Worm (Caenorhabditis elegans) whole organism, mixed stage, embryonic: ENCODE measurements around the gene C33E10.8.

Source experiments
- blmp-1 ChIP-seq: fragments of 150-350 bp; optimal IDR thresholded peaks from 2 replicates; lab custom pipeline; 2014; ENCODE audit warnings: missing biosample characterization, missing genetic modification characterization
- ceh-39 ChIP-seq: fragments of 150-350 bp; optimal IDR thresholded peaks from 2 replicates; lab custom pipeline; 2014; ENCODE audit warnings: missing biosample characterization, missing genetic modification characterization
- ces-1 ChIP-seq: fragments of 150-350 bp; optimal IDR thresholded peaks from 2 replicates; lab custom pipeline; 2014; ENCODE audit warnings: missing biosample characterization, missing genetic modification reagents, missing genetic modification characterization
- elt-3 ChIP-seq: fragments of 150-350 bp; optimal IDR thresholded peaks from 2 replicates; lab custom pipeline; 2014; ENCODE audit warnings: missing biosample characterization, missing genetic modification characterization
- lsy-2 ChIP-seq: fragments of 150-350 bp; optimal IDR thresholded peaks from 2 replicates; lab custom pipeline; 2014; ENCODE audit warnings: missing biosample characterization, missing genetic modification characterization
- nhr-12 ChIP-seq: fragments of 150-350 bp; optimal IDR thresholded peaks from 2 replicates; lab custom pipeline; 2014; ENCODE audit warnings: missing biosample characterization, missing genetic modification characterization
- nhr-237 ChIP-seq: fragments of 150-350 bp; optimal IDR thresholded peaks from 2 replicates; lab custom pipeline; 2014; ENCODE audit warnings: missing biosample characterization, missing genetic modification characterization
- nhr-28 ChIP-seq: fragments of 150-350 bp; optimal IDR thresholded peaks from 2 replicates; lab custom pipeline; 2014; ENCODE audit warnings: missing biosample characterization, missing genetic modification characterization
- sem-2 ChIP-seq: fragments of 200-800 bp; sonication (Bioruptor generic); optimal IDR thresholded peaks from 2 replicates; lab custom pipeline; 2018; ENCODE audit warnings: mild to moderate bottlenecking, missing genetic modification characterization, missing compliant biosample characterization
- unc-120 ChIP-seq: sonication (generic microtip); optimal IDR thresholded peaks from 2 replicates; lab custom pipeline; 2017; ENCODE audit warnings: missing genetic modification characterization, missing compliant biosample characterization; ENCODE audit not compliant: poor library complexity, severe bottlenecking
- unc-62 ChIP-seq: fragments of 150-350 bp; optimal IDR thresholded peaks from 2 replicates; lab custom pipeline; 2014; ENCODE audit warnings: missing biosample characterization, missing genetic modification reagents, missing genetic modification characterization

- TF ChIP-seq nhr-28 (tag; lab: Kevin White, UChicago) (no peak), ces-1 (GFP tag; lab: Kevin White, UChicago) (no peak), nhr-12 (no peak), elt-3 (tag; lab: Kevin White, UChicago) (no peak), unc-62 (GFP tag; lab: Kevin White, UChicago) (no peak), unc-120 (tag; lab: Kevin White, UChicago) (no peak), sem-2 (GFP tag; lab: Kevin White, UChicago) (no peak), lsy-2 (no peak), ceh-39 (tag; lab: Kevin White, UChicago) (no peak), nhr-237 (tag; lab: Kevin White, UChicago) (no peak), blmp-1 (no peak)
These were observed 35.9 kb upstream of the C33E10.8 start for ce11 chrX:17330574-17330973.
